Worm (Caenorhabditis elegans) whole organism, late embryonic: ENCODE results near the gene gur-3.

Source experiments
- C08G9.2 ChIP-seq: sonication (generic microtip); optimal IDR thresholded peaks from 2 replicates; lab custom pipeline; 2016; ENCODE audit warnings: mild to moderate bottlenecking, missing genetic modification characterization, moderate library complexity, missing compliant biosample characterization
- C38D4.7 ChIP-seq: fragments of 200-800 bp; sonication (Bioruptor generic); optimal IDR thresholded peaks from 2 replicates; lab custom pipeline; 2018; ENCODE audit warnings: mild to moderate bottlenecking, missing genetic modification characterization, moderate library complexity, missing compliant biosample characterization
- F13H6.1 ChIP-seq: sonication (generic microtip); optimal IDR thresholded peaks from 2 replicates; lab custom pipeline; 2016; ENCODE audit warnings: missing genetic modification characterization, missing compliant biosample characterization
- K09A11.1 ChIP-seq: sonication (generic microtip); optimal IDR thresholded peaks from 2 replicates; lab custom pipeline; 2017; ENCODE audit warnings: antibody characterized with exemption, mild to moderate bottlenecking, missing genetic modification characterization, missing compliant biosample characterization; ENCODE audit not compliant: insufficient read depth
- ama-1 ChIP-seq: fragments of 150-350 bp; optimal IDR thresholded peaks from 2 replicates; lab custom pipeline; 2014
- ceh-24 ChIP-seq: sonication (generic microtip); optimal IDR thresholded peaks from 2 replicates; lab custom pipeline; 2016; ENCODE audit warnings: mild to moderate bottlenecking, missing genetic modification characterization, missing compliant biosample characterization
- ceh-30 ChIP-seq: fragments of 150-350 bp; optimal IDR thresholded peaks from 2 replicates; lab custom pipeline; 2014; ENCODE audit warnings: missing biosample characterization, missing genetic modification characterization
- ceh-31 ChIP-seq: sonication (generic microtip); optimal IDR thresholded peaks from 2 replicates; lab custom pipeline; 2016; ENCODE audit warnings: missing genetic modification characterization, missing compliant biosample characterization
- ceh-34 ChIP-seq: sonication (generic microtip); optimal IDR thresholded peaks from 2 replicates; lab custom pipeline; 2016; ENCODE audit warnings: mild to moderate bottlenecking, missing genetic modification characterization, missing compliant biosample characterization
- ceh-45 ChIP-seq: fragments of 200-800 bp; sonication (Bioruptor generic); IDR thresholded peaks from 2 replicates; pipeline ENCODE4 v1.3.6; 2022; ENCODE audit warnings: missing genetic modification reagents, missing genetic modification characterization, missing compliant biosample characterization
- ceh-9 ChIP-seq: sonication (generic microtip); optimal IDR thresholded peaks from 2 replicates; lab custom pipeline; 2016; ENCODE audit warnings: mild to moderate bottlenecking, missing genetic modification characterization, inconsistent platforms, missing compliant biosample characterization
- che-1 ChIP-seq: sonication (generic microtip); optimal IDR thresholded peaks from 2 replicates; lab custom pipeline; 2016; ENCODE audit warnings: mild to moderate bottlenecking, missing genetic modification characterization, missing compliant biosample characterization
- dmd-4 ChIP-seq: sonication (generic microtip); optimal IDR thresholded peaks from 2 replicates; lab custom pipeline; 2016; ENCODE audit warnings: borderline replicate concordance, missing genetic modification characterization, missing compliant biosample characterization
- elt-2 ChIP-seq: sonication (generic microtip); optimal IDR thresholded peaks from 2 replicates; lab custom pipeline; 2016; ENCODE audit warnings: missing genetic modification reagents, missing genetic modification characterization, missing compliant biosample characterization
- eyg-1 ChIP-seq: sonication (generic microtip); optimal IDR thresholded peaks from 2 replicates; lab custom pipeline; 2016; ENCODE audit warnings: missing genotype, missing genetic modification characterization, missing compliant biosample characterization
- fax-1 ChIP-seq: sonication (generic microtip); optimal IDR thresholded peaks from 2 replicates; lab custom pipeline; 2016; ENCODE audit warnings: missing genotype, missing genetic modification characterization, missing compliant biosample characterization
- hlh-15 ChIP-seq: sonication (generic microtip); optimal IDR thresholded peaks from 2 replicates; lab custom pipeline; 2016; ENCODE audit warnings: missing genetic modification characterization, missing compliant biosample characterization
- hlh-30 ChIP-seq: sonication (generic microtip); optimal IDR thresholded peaks from 2 replicates; lab custom pipeline; 2017; ENCODE audit warnings: antibody characterized with exemption, missing genetic modification characterization, missing compliant biosample characterization; ENCODE audit not compliant: insufficient read depth
- lim-6 ChIP-seq: sonication (generic microtip); optimal IDR thresholded peaks from 2 replicates; lab custom pipeline; 2016; ENCODE audit warnings: missing genetic modification characterization, missing compliant biosample characterization
- lin-11 ChIP-seq: fragments of 200-800 bp; sonication (Bioruptor generic); optimal IDR thresholded peaks from 2 replicates; lab custom pipeline; 2018; ENCODE audit warnings: mild to moderate bottlenecking, missing genetic modification characterization, missing compliant biosample characterization
- madf-2 ChIP-seq: sonication (generic microtip); optimal IDR thresholded peaks from 2 replicates; lab custom pipeline; 2017; ENCODE audit warnings: missing genetic modification characterization, missing compliant biosample characterization
- mec-3 ChIP-seq: sonication (generic microtip); optimal IDR thresholded peaks from 2 replicates; lab custom pipeline; 2016; ENCODE audit warnings: borderline replicate concordance, missing genetic modification characterization, missing compliant biosample characterization
- nfya-1 ChIP-seq: sonication (generic microtip); optimal IDR thresholded peaks from 2 replicates; lab custom pipeline; 2017; ENCODE audit warnings: missing genetic modification characterization, mild to moderate bottlenecking, missing compliant biosample characterization, antibody characterized with exemption, moderate library complexity
- npax-4 ChIP-seq: sonication (generic microtip); optimal IDR thresholded peaks from 2 replicates; lab custom pipeline; 2016; ENCODE audit warnings: missing genetic modification characterization, missing compliant biosample characterization
- odd-2 ChIP-seq: sonication (generic microtip); optimal IDR thresholded peaks from 2 replicates; lab custom pipeline; 2017; ENCODE audit warnings: antibody characterized with exemption, mild to moderate bottlenecking, missing genetic modification characterization, missing compliant biosample characterization
- pat-9 ChIP-seq: fragments of 200-800 bp; sonication (Bioruptor generic); optimal IDR thresholded peaks from 2 replicates; lab custom pipeline; 2018; ENCODE audit warnings: mild to moderate bottlenecking, missing genetic modification characterization, moderate library complexity, missing compliant biosample characterization
- pax-1 ChIP-seq: fragments of 150-350 bp; optimal IDR thresholded peaks from 2 replicates; lab custom pipeline; 2014; ENCODE audit warnings: missing biosample characterization, missing genetic modification characterization
- pha-2 ChIP-seq: sonication (generic microtip); optimal IDR thresholded peaks from 2 replicates; lab custom pipeline; 2017; ENCODE audit warnings: mild to moderate bottlenecking, missing genetic modification characterization, missing compliant biosample characterization
- pros-1 ChIP-seq: fragments of 150-350 bp; optimal IDR thresholded peaks from 2 replicates; lab custom pipeline; 2014; ENCODE audit warnings: missing biosample characterization, missing genetic modification reagents, missing genetic modification characterization
- sdc-2 ChIP-seq: sonication (generic microtip); optimal IDR thresholded peaks from 2 replicates; lab custom pipeline; 2016; ENCODE audit warnings: missing genotype, missing genetic modification characterization, missing compliant biosample characterization
- syd-9 ChIP-seq: sonication (generic microtip); optimal IDR thresholded peaks from 2 replicates; lab custom pipeline; 2016; ENCODE audit warnings: mild to moderate bottlenecking, missing genetic modification characterization, moderate library complexity, missing compliant biosample characterization
- tbx-2 ChIP-seq: sonication (generic microtip); optimal IDR thresholded peaks from 2 replicates; lab custom pipeline; 2016; ENCODE audit warnings: missing genetic modification characterization, missing compliant biosample characterization
- unc-42 ChIP-seq: sonication (generic microtip); optimal IDR thresholded peaks from 2 replicates; lab custom pipeline; 2016; ENCODE audit warnings: missing genotype, missing genetic modification characterization, missing compliant biosample characterization
- unc-55 ChIP-seq: sonication (generic microtip); optimal IDR thresholded peaks from 2 replicates; lab custom pipeline; 2017; ENCODE audit warnings: missing biosample characterization, missing genetic modification reagents, missing genetic modification characterization
- unc-86 ChIP-seq: sonication (generic microtip); optimal IDR thresholded peaks from 2 replicates; lab custom pipeline; 2016; ENCODE audit warnings: missing genetic modification characterization, missing compliant biosample characterization
- zip-5 ChIP-seq: sonication (generic microtip); optimal IDR thresholded peaks from 2 replicates; lab custom pipeline; 2016; ENCODE audit warnings: missing genetic modification characterization, missing compliant biosample characterization
- ztf-16 ChIP-seq: sonication (generic microtip); optimal IDR thresholded peaks from 2 replicates; lab custom pipeline; 2017; ENCODE audit warnings: missing genetic modification characterization, missing compliant biosample characterization

gur-3 gene

ce11 chrX:10428109-10428508, 22.0 kb upstream of the gur-3 start:
- TF ChIP-seq madf-2 (no peak), ceh-31 (tag; lab: Kevin White, UChicago) (no peak), npax-4 (tag; lab: Kevin White, UChicago) (no peak), unc-86 (tag; lab: Kevin White, UChicago) (no peak), ceh-9 (tag; lab: Kevin White, UChicago) (no peak), dmd-4 (tag; lab: Kevin White, UChicago) (no peak), ama-1 (no peak), pha-2 (tag; lab: Kevin White, UChicago) (no peak), mec-3 (tag; lab: Kevin White, UChicago) (no peak), lin-11 (no peak), ceh-34 (tag; lab: Kevin White, UChicago) (no peak), pax-1 (no peak), lim-6 (tag; lab: Kevin White, UChicago) (no peak)

DNA sequence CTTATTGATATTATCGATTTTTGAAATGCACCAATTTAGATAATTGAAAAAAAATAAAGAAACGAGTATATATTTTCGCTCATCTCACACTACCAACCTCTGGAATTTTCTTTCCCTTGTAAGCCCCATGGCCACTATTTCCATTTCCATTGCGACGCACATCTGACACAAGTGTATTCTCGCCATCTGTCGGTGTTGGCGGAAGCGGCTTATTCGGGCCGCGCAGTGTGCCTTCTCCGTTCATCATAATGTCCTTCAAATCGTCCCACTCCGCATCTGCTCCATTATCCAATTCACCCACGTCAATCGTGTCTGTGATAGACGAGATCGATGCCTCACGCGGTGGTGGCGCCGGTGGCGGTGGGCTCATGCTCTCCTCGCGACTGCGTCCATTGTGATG, 18.6 kb upstream of the gur-3 start:
- TF ChIP-seq C38D4.7 (no peak), hlh-15 (tag; lab: Kevin White, UChicago) (no peak), lin-11 (no peak), fax-1 (tag; lab: Kevin White, UChicago) (no peak), C08G9.2 (tag; lab: Kevin White, UChicago) (no peak), zip-5 (tag; lab: Kevin White, UChicago) (no peak), F13H6.1 (tag; lab: Kevin White, UChicago) (no peak), ztf-16 (tag; lab: Kevin White, UChicago) (no peak), ceh-45 (GFP tag; lab: Robert Waterston, UW) (no peak), tbx-2 (tag; lab: Kevin White, UChicago) (no peak), hlh-30 (tag; lab: Kevin White, UChicago) (no peak), npax-4 (tag; lab: Kevin White, UChicago) (no peak), ceh-24 (tag; lab: Kevin White, UChicago) (no peak), sdc-2 (no peak), syd-9 (tag; lab: Kevin White, UChicago) (no peak)

DNA sequence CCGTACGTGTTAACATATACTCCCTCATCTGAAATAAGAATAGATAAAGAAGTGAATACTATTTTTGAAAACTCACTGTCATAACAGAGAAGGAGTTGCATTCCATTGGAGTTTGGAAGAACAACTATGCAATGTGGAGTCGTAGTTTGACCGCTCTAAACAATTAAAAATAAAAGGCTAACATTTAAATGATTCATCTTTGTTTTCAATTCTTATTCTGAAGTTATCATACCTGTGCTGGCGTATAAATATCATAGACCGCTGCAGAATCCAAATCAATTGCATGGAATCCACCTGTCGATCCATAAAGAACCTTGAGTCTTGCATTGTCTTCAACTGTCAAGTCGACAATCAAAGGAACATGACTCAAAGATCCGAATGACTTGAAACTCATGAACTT, 16.6 kb upstream of the gur-3 start:
- TF ChIP-seq sdc-2 = no peak
- no peak for TF ChIP-seq ceh-30
- no peak for TF ChIP-seq odd-2 (tag; lab: Kevin White, UChicago)
- no peak for TF ChIP-seq pros-1 (tag; lab: Kevin White, UChicago)
- no peak for TF ChIP-seq pat-9 (tag; lab: Kevin White, UChicago)
- no peak for TF ChIP-seq dmd-4 (tag; lab: Kevin White, UChicago)

DNA sequence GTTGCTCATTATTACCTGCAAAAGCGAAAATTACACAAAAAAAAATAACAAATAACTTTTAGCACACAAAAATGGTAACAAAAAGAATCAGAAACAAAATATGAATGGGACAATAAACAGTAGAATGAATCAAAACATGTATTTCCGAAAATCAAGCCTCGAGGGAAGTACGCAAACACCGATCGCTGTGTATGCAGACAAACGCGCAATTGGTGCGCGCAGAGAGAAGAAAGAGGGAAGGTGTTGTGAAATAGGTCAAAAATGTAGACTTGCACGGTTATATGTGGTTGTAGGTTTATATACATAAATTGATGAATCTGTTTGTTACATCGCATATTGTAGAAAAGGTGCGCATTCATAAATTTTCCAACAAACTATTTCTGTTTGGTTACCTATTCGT, 13.6 kb upstream of the gur-3 start, which contains the start of gene cdk-11.2:
TSS of gene cdk-11.2 (minus strand) at position 23 of the 400 bp plus-strand sequence.
- peak; percentile 7 for TF ChIP-seq tbx-2 (tag; lab: Kevin White, UChicago)
- TF ChIP-seq unc-55 = peak; percentile 6
- peak; percentile 11 for TF ChIP-seq ceh-31 (tag; lab: Kevin White, UChicago)
- no peak for TF ChIP-seq eyg-1 (tag; lab: Kevin White, UChicago)
- TF ChIP-seq K09A11.1 (tag; lab: Kevin White, UChicago) = no peak
- peak; percentile 66 for TF ChIP-seq nfya-1
- TF ChIP-seq unc-42 = no peak
- TF ChIP-seq elt-2 = no peak
- TF ChIP-seq che-1 (tag; lab: Kevin White, UChicago) = no peak
